Worm (Caenorhabditis elegans): ENCODE measurements around the gene lgc-43.

lgc-43 gene

ce11 chrIV:10578367-10578766 is at the start of gene lgc-43:
TSS of gene lgc-43 (plus strand) at chrIV:10578667.
- TF ChIP-seq him-1 (tag; optimal IDR thresholded peaks at IDR 0.05): no peak
- no peak for TF ChIP-seq W03F9.2 (tag; optimal IDR thresholded peaks at IDR 0.05)
- TF ChIP-seq dao-5 (tag; optimal IDR thresholded peaks at IDR 0.05): no peak

- TF ChIP-seq W03F9.2 (tag; optimal IDR thresholded peaks at IDR 0.05): no peak
- TF ChIP-seq him-1 (tag; optimal IDR thresholded peaks at IDR 0.05): peak; percentile 6
These were observed 47.8 kb upstream of the lgc-43 start, which contains the start of gene T07G12.2 for ce11 chrIV:10530648-10531047. TSS of gene T07G12.2 (plus strand) at chrIV:10530709.

- TF ChIP-seq him-1 (tag; optimal IDR thresholded peaks at IDR 0.05) (no peak), dao-5 (tag; optimal IDR thresholded peaks at IDR 0.05) (no peak), W03F9.2 (tag; optimal IDR thresholded peaks at IDR 0.05) (no peak)
These were observed 44.8 kb upstream of the lgc-43 start, which contains the start of gene T07G12.3 for ce11 chrIV:10533639-10534038. TSS of gene T07G12.3 (plus strand) at chrIV:10533939.

- TF ChIP-seq him-1 (tag; optimal IDR thresholded peaks at IDR 0.05) (no peak), W03F9.2 (tag; optimal IDR thresholded peaks at IDR 0.05) (no peak), dao-5 (tag; optimal IDR thresholded peaks at IDR 0.05) (no peak)
These were observed 39.9 kb upstream of the lgc-43 start, which contains the start of gene T07G12.4 for ce11 chrIV:10538584-10538983. TSS of gene T07G12.4 (minus strand) at chrIV:10538684.

ce11 chrIV:10542283-10542682 is 36.2 kb upstream of the lgc-43 start:
- TF ChIP-seq W03F9.2 (tag; optimal IDR thresholded peaks at IDR 0.05) (no peak), him-1 (tag; optimal IDR thresholded peaks at IDR 0.05) (no peak), dao-5 (tag; optimal IDR thresholded peaks at IDR 0.05) (no peak)

ce11 chrIV:10543361-10543760 is 35.1 kb upstream of the lgc-43 start:
- TF ChIP-seq W03F9.2 (tag; optimal IDR thresholded peaks at IDR 0.05): no peak
- TF ChIP-seq him-1 (tag; optimal IDR thresholded peaks at IDR 0.05): no peak
- TF ChIP-seq dao-5 (tag; optimal IDR thresholded peaks at IDR 0.05): no peak

ce11 chrIV:10545038-10545437 is 33.4 kb upstream of the lgc-43 start, which contains the start of gene T07G12.5:
TSS of gene T07G12.5 (minus strand) at chrIV:10545138.
- no peak for TF ChIP-seq W03F9.2 (tag; optimal IDR thresholded peaks at IDR 0.05)
- TF ChIP-seq dao-5 (tag; optimal IDR thresholded peaks at IDR 0.05): no peak
- no peak for TF ChIP-seq him-1 (tag; optimal IDR thresholded peaks at IDR 0.05)

- TF ChIP-seq him-1 (tag; optimal IDR thresholded peaks at IDR 0.05) (no peak), W03F9.2 (tag; optimal IDR thresholded peaks at IDR 0.05) (no peak), dao-5 (tag; optimal IDR thresholded peaks at IDR 0.05) (no peak)
These were observed 31.8 kb upstream of the lgc-43 start, which contains the start of gene zim-1 for ce11 chrIV:10546589-10547136. TSS of gene zim-1 (plus strand) at chrIV:10547086.

ce11 chrIV:10554947-10555346 is 23.5 kb upstream of the lgc-43 start, which contains the start of gene zim-2:
TSS of gene zim-2 (plus strand) at chrIV:10555247.
- TF ChIP-seq dao-5 (tag; optimal IDR thresholded peaks at IDR 0.05) (no peak), W03F9.2 (tag; optimal IDR thresholded peaks at IDR 0.05) (no peak), him-1 (tag; optimal IDR thresholded peaks at IDR 0.05) (no peak)

- TF ChIP-seq dao-5 (tag; optimal IDR thresholded peaks at IDR 0.05) (no peak), him-1 (tag; optimal IDR thresholded peaks at IDR 0.05) (no peak), W03F9.2 (tag; optimal IDR thresholded peaks at IDR 0.05) (no peak)
These were observed 20.1 kb upstream of the lgc-43 start, which contains the start of gene zim-3 for ce11 chrIV:10558415-10558814. TSS of gene zim-3 (plus strand) at chrIV:10558715.

- no peak for TF ChIP-seq him-1 (tag; optimal IDR thresholded peaks at IDR 0.05)
- TF ChIP-seq dao-5 (tag; optimal IDR thresholded peaks at IDR 0.05): no peak
- TF ChIP-seq W03F9.2 (tag; optimal IDR thresholded peaks at IDR 0.05): no peak
These were observed 16.9 kb upstream of the lgc-43 start, which contains the start of gene him-8 for ce11 chrIV:10561605-10562004. TSS of gene him-8 (plus strand) at chrIV:10561905.

- TF ChIP-seq W03F9.2 (tag; optimal IDR thresholded peaks at IDR 0.05) (no peak), him-1 (tag; optimal IDR thresholded peaks at IDR 0.05) (no peak), dao-5 (tag; optimal IDR thresholded peaks at IDR 0.05) (no peak)
These were observed 13.9 kb upstream of the lgc-43 start for ce11 chrIV:10564613-10565012.

- TF ChIP-seq dao-5 (tag; optimal IDR thresholded peaks at IDR 0.05) (no peak), him-1 (tag; optimal IDR thresholded peaks at IDR 0.05) (no peak)
These were observed 13.2 kb upstream of the lgc-43 start for ce11 chrIV:10565282-10565681.

ce11 chrIV:10567822-10568221 is 10.6 kb upstream of the lgc-43 start:
- TF ChIP-seq him-1 (tag; optimal IDR thresholded peaks at IDR 0.05): no peak
- TF ChIP-seq W03F9.2 (tag; optimal IDR thresholded peaks at IDR 0.05): no peak
- no peak for TF ChIP-seq dao-5 (tag; optimal IDR thresholded peaks at IDR 0.05)

- TF ChIP-seq dao-5 (tag; optimal IDR thresholded peaks at IDR 0.05) (no peak), him-1 (tag; optimal IDR thresholded peaks at IDR 0.05) (no peak), W03F9.2 (tag; optimal IDR thresholded peaks at IDR 0.05) (no peak)
These were observed 8.4 kb upstream of the lgc-43 start for ce11 chrIV:10570065-10570464.
